Fruit fly (Drosophila melanogaster): ENCODE data around the gene Atg4b.

The Atg4b gene

DNA sequence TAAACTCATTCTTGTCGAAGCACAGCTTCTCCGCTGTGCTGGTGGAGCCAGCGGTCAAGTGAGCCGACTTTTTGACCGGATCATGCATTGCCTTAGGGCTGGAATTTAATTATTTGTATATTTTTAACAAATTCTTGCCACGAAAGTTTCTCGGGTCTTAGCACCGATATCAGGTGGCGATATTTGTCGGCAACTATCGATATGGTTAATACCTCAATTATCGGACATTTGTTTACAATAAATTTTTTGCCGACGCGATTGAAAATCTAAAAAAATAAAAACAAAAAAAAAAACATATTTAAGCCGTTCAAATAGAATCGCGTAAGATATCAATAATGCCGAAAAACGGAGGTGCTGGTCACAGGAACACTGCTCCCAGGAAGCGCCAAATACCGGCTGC, 4.8 kb upstream of the Atg4b start, which contains the start of the genes Cog2 and Trax (continued):
- TF ChIP-seq CG7987 (GFP tag; optimal IDR thresholded peaks at IDR 0.05) (no peak), sens-2 (GFP tag; IDR thresholded peaks at IDR 0.05) (no peak), CG7786 (GFP tag; optimal IDR thresholded peaks at IDR 0.05) (no peak), CG5245 (GFP tag; optimal IDR thresholded peaks at IDR 0.05) (no peak), CG7271 (tag; optimal IDR thresholded peaks at IDR 0.05) (no peak), knrl (GFP tag; IDR thresholded peaks at IDR 0.05; ENCODE audit: partially characterized antibody) (peak; percentile 77), fd96Cb (tag; optimal IDR thresholded peaks at IDR 0.05) (no peak), br (optimal IDR thresholded peaks at IDR 0.05) (no peak), sd (tag; optimal IDR thresholded peaks at IDR 0.05) (no peak), pum (GFP tag; optimal IDR thresholded peaks at IDR 0.05) (no peak), wek (GFP tag; optimal IDR thresholded peaks at IDR 0.05) (no peak), CG15011 (GFP tag; optimal IDR thresholded peaks at IDR 0.05) (no peak), ftz-f1 (GFP tag; optimal IDR thresholded peaks at IDR 0.05) (peak; percentile 37), Meics (GFP tag; optimal IDR thresholded peaks at IDR 0.05) (no peak), CG12391 (tag; optimal IDR thresholded peaks at IDR 0.05) (no peak), H15 (GFP tag; IDR thresholded peaks at IDR 0.05) (no peak), sr (GFP tag; IDR thresholded peaks at IDR 0.05) (no peak), Doc2 (GFP tag; IDR thresholded peaks at IDR 0.05) (no peak), Nf-YC (tag; optimal IDR thresholded peaks at IDR 0.05) (no peak), Rx (GFP tag; IDR thresholded peaks at IDR 0.05) (no peak), CG6254 (GFP tag; optimal IDR thresholded peaks at IDR 0.05) (no peak), Ssrp (tag; optimal IDR thresholded peaks at IDR 0.05) (no peak), CG17186 (GFP tag; optimal IDR thresholded peaks at IDR 0.05) (no peak), zf30C (GFP tag; optimal IDR thresholded peaks at IDR 0.05) (no peak), CG31388 (GFP tag; optimal IDR thresholded peaks at IDR 0.05) (no peak), cad (GFP tag; optimal IDR thresholded peaks at IDR 0.05) (no peak), CG17802 (tag; optimal IDR thresholded peaks at IDR 0.05) (no peak), CG17912 (GFP tag; optimal IDR thresholded peaks at IDR 0.05) (no peak), CG11093 (GFP tag; IDR thresholded peaks at IDR 0.05) (no peak), tap (tag; optimal IDR thresholded peaks at IDR 0.05) (no peak), Taf1 (GFP tag; IDR thresholded peaks at IDR 0.05) (no peak), D19B (GFP tag; optimal IDR thresholded peaks at IDR 0.05) (no peak), Ets97D (GFP tag; optimal IDR thresholded peaks at IDR 0.05) (no peak), pzg (GFP tag; optimal IDR thresholded peaks at IDR 0.05) (peak; percentile 36), Six4 (GFP tag; optimal IDR thresholded peaks at IDR 0.05) (no peak), Ets65A (GFP tag) (no peak), CG11398 (GFP tag; optimal IDR thresholded peaks at IDR 0.05) (no peak), twi (tag; optimal IDR thresholded peaks at IDR 0.05) (no peak), CG4820 (GFP tag; optimal IDR thresholded peaks at IDR 0.05) (no peak), Dp (GFP tag; optimal IDR thresholded peaks at IDR 0.05) (peak; percentile 18), caup (GFP tag; optimal IDR thresholded peaks at IDR 0.05; ENCODE audit: severe bottlenecking) (no peak), Sry-β (GFP tag; optimal IDR thresholded peaks at IDR 0.05) (no peak), zfh1 (GFP tag; IDR thresholded peaks at IDR 0.05) (no peak), mld (GFP tag; IDR thresholded peaks at IDR 0.05; ENCODE audit: partially characterized antibody) (peak; percentile 71; the same call in 2 of the 3 replicates), danr (GFP tag; IDR thresholded peaks at IDR 0.05) (no peak), CG6854 (GFP tag; optimal IDR thresholded peaks at IDR 0.05) (no peak), crc (GFP tag; optimal IDR thresholded peaks at IDR 0.05) (no peak), Antp (GFP tag; optimal IDR thresholded peaks at IDR 0.05) (no peak), Med (GFP tag) (peak; percentile 73), CG30431 (GFP tag; optimal IDR thresholded peaks at IDR 0.05) (no peak), CG12942 (GFP tag; optimal IDR thresholded peaks at IDR 0.05) (no peak), Doc3 (GFP tag; IDR thresholded peaks at IDR 0.05; ENCODE audit: partially characterized antibody) (peak; percentile 94)
